Fruit fly (Drosophila melanogaster) whole organism, wandering third instar larva: ENCODE data around the gene CG10376.

Experiments used
- Abd-B ChIP-seq: fragments of >200 bp; optimal IDR thresholded peaks from 2 replicates; lab custom pipeline; 2017; ENCODE audit warnings: missing biosample characterization, missing genetic modification characterization
- CG32264 ChIP-seq: fragments of 200-800 bp; sonication (Bioruptor generic); optimal IDR thresholded peaks from 2 replicates; lab custom pipeline; 2016; ENCODE audit warnings: missing biosample characterization, missing genetic modification characterization
- CG9705 ChIP-seq: fragments of 200-800 bp; sonication (Bioruptor generic); optimal IDR thresholded peaks from 2 replicates; lab custom pipeline; 2018; ENCODE audit warnings: missing biosample characterization, mild to moderate bottlenecking, missing genetic modification characterization
- CrebA ChIP-seq: fragments of 200-800 bp; sonication (Bioruptor generic); optimal IDR thresholded peaks from 2 replicates; lab custom pipeline; 2016; ENCODE audit warnings: missing biosample characterization, mild to moderate bottlenecking, missing genetic modification characterization, borderline replicate concordance
- Dfd ChIP-seq: fragments of >200 bp; optimal IDR thresholded peaks from 2 replicates; lab custom pipeline; 2017; ENCODE audit warnings: missing biosample characterization, missing genetic modification characterization
- Dif ChIP-seq: fragments of 200-275, 200-300 bp; sonication (Bioruptor generic); optimal IDR thresholded peaks from 2 replicates; lab custom pipeline; 2018; ENCODE audit warnings: missing biosample characterization, missing genetic modification characterization; ENCODE audit not compliant: partially characterized antibody
- GATAd ChIP-seq: sonication (Bioruptor generic); optimal IDR thresholded peaks from 2 replicates; lab custom pipeline; 2016; ENCODE audit warnings: missing biosample characterization, missing genetic modification characterization
- HLH106 ChIP-seq: fragments of 200-800 bp; optimal IDR thresholded peaks from 3 replicates; lab custom pipeline; 2019; ENCODE audit warnings: missing biosample characterization, mild to moderate bottlenecking, missing genetic modification characterization, moderate library complexity
- Hnf4 ChIP-seq: fragments of 200-800 bp; sonication (Bioruptor generic); optimal IDR thresholded peaks from 2 replicates; lab custom pipeline; 2016; ENCODE audit warnings: missing biosample characterization, mild to moderate bottlenecking, missing genetic modification characterization
- Hr78 ChIP-seq: fragments of >200 bp; optimal IDR thresholded peaks from 2 replicates; lab custom pipeline; 2017; ENCODE audit warnings: missing biosample characterization, missing genetic modification characterization
- Hr83 ChIP-seq: fragments of 200-300 bp; sonication (Bioruptor generic); optimal IDR thresholded peaks from 2 replicates; lab custom pipeline; 2016; ENCODE audit warnings: missing biosample characterization, mild to moderate bottlenecking, missing genetic modification characterization, moderate library complexity; ENCODE audit not compliant: poor library complexity, severe bottlenecking
- Jra ChIP-seq: sonication (Bioruptor generic); optimal IDR thresholded peaks from 2 replicates; lab custom pipeline; 2016; ENCODE audit warnings: missing biosample characterization, missing genetic modification characterization
- Mio ChIP-seq: sonication (Bioruptor generic); optimal IDR thresholded peaks from 2 replicates; lab custom pipeline; 2016; ENCODE audit warnings: missing biosample characterization, missing genetic modification characterization
- Myc ChIP-seq: fragments of >200 bp; optimal IDR thresholded peaks from 2 replicates; lab custom pipeline; 2017
- N ChIP-seq: fragments of >200 bp; optimal IDR thresholded peaks from 2 replicates; lab custom pipeline; 2018; ENCODE audit warnings: missing biosample characterization, missing external identifiers, missing genetic modification characterization
- OdsH ChIP-seq: fragments of 200-800 bp; sonication (Bioruptor generic); optimal IDR thresholded peaks from 2 replicates; lab custom pipeline; 2016; ENCODE audit warnings: missing biosample characterization, mild to moderate bottlenecking, missing genetic modification characterization
- Rel ChIP-seq, 2 experiments: fragments of 200-800 bp; sonication (Bioruptor generic) in 1 of 2; optimal IDR thresholded peaks; 2 replicates in 1 of 2; 3 replicates in 1 of 2; lab custom pipeline; 2016 to 2019; ENCODE audit warnings: mild to moderate bottlenecking in 2 of 2, missing biosample characterization in 2 of 2, missing genetic modification characterization in 2 of 2, moderate library complexity in 1 of 2
- Sp1 ChIP-seq: fragments of 200-800 bp; sonication (Bioruptor generic); optimal IDR thresholded peaks from 3 replicates; lab custom pipeline; 2019; ENCODE audit warnings: missing biosample characterization, mild to moderate bottlenecking, missing genetic modification characterization, moderate library complexity
- Vsx2 ChIP-seq: fragments of 200-300, 225-300 bp; sonication (Bioruptor generic); optimal IDR thresholded peaks from 2 replicates; lab custom pipeline; 2018; ENCODE audit warnings: missing biosample characterization, missing genetic modification characterization; ENCODE audit not compliant: partially characterized antibody
- br ChIP-seq: fragments of 200-800 bp; sonication (Bioruptor generic); optimal IDR thresholded peaks from 2 replicates; lab custom pipeline; 2016; ENCODE audit warnings: missing biosample characterization, missing genetic modification characterization
- brk ChIP-seq: fragments of 200-800 bp; sonication (Bioruptor generic); optimal IDR thresholded peaks from 2 replicates; lab custom pipeline; 2016; ENCODE audit warnings: missing biosample characterization, mild to moderate bottlenecking, missing genetic modification characterization
- dl ChIP-seq, 2 experiments: fragments of 175-275, 200-275 bp in 1 of 2; fragments of 200-275 bp in 1 of 2; sonication (Bioruptor generic); optimal IDR thresholded peaks; lab custom pipeline; 2018; ENCODE audit warnings: mild to moderate bottlenecking in 2 of 2, missing biosample characterization in 2 of 2, missing genetic modification characterization in 2 of 2, moderate library complexity in 2 of 2; ENCODE audit not compliant: partially characterized antibody in 2 of 2, insufficient read depth in 1 of 2
- dmrt93B ChIP-seq: fragments of 200-800 bp; sonication (Bioruptor generic); optimal IDR thresholded peaks from 2 replicates; lab custom pipeline; 2018; ENCODE audit warnings: missing biosample characterization, mild to moderate bottlenecking, missing genetic modification characterization
- dsf ChIP-seq: sonication (Bioruptor generic); optimal IDR thresholded peaks from 2 replicates; lab custom pipeline; 2016; ENCODE audit warnings: missing biosample characterization, missing genetic modification characterization, borderline replicate concordance
- ey ChIP-seq: fragments of 200-800 bp; sonication (Bioruptor generic); optimal IDR thresholded peaks from 2 replicates; lab custom pipeline; 2016; ENCODE audit warnings: missing biosample characterization, missing genetic modification characterization
- foxo ChIP-seq, 2 experiments: fragments of 200-800 bp; sonication (Bioruptor generic); optimal IDR thresholded peaks; 2 replicates in 1 of 2; 3 replicates in 1 of 2; lab custom pipeline; 2016 to 2017; ENCODE audit warnings: missing biosample characterization in 2 of 2, missing genetic modification characterization in 2 of 2
- fru ChIP-seq: fragments of 200-800 bp; sonication (Bioruptor generic); optimal IDR thresholded peaks from 3 replicates; lab custom pipeline; 2016; ENCODE audit warnings: missing biosample characterization, mild to moderate bottlenecking, missing genetic modification characterization
- h ChIP-seq: fragments of 200-800 bp; sonication (Bioruptor generic); optimal IDR thresholded peaks from 3 replicates; lab custom pipeline; 2016; ENCODE audit warnings: missing biosample characterization, mild to moderate bottlenecking, missing genetic modification characterization
- jim ChIP-seq: fragments of 175-275, 200-325 bp; sonication (Bioruptor generic); optimal IDR thresholded peaks from 2 replicates; lab custom pipeline; 2016; ENCODE audit warnings: missing biosample characterization, mild to moderate bottlenecking, missing genetic modification characterization
- lola ChIP-seq: fragments of >200 bp; optimal IDR thresholded peaks from 2 replicates; lab custom pipeline; 2017; ENCODE audit warnings: missing biosample characterization, missing genetic modification characterization
- pan ChIP-seq: fragments of >200 bp; optimal IDR thresholded peaks from 2 replicates; lab custom pipeline; 2017
- psq ChIP-seq: fragments of 200-800 bp; sonication (Bioruptor generic); optimal IDR thresholded peaks from 3 replicates; lab custom pipeline; 2017; ENCODE audit warnings: missing biosample characterization, mild to moderate bottlenecking, missing genetic modification characterization, moderate library complexity
- rgr ChIP-seq: fragments of 200-800 bp; sonication (Bioruptor generic); optimal IDR thresholded peaks from 3 replicates; lab custom pipeline; 2016; ENCODE audit warnings: missing biosample characterization, mild to moderate bottlenecking, missing genetic modification characterization
- sage ChIP-seq: fragments of 200-800 bp; sonication (Bioruptor generic); optimal IDR thresholded peaks from 2 replicates; lab custom pipeline; 2016; ENCODE audit warnings: missing biosample characterization, mild to moderate bottlenecking, missing genetic modification characterization
- sv ChIP-seq: fragments of 200-800 bp; sonication (Bioruptor generic); optimal IDR thresholded peaks from 3 replicates; lab custom pipeline; 2016; ENCODE audit warnings: missing biosample characterization, missing genetic modification characterization
- tai ChIP-seq: sonication (Bioruptor generic); optimal IDR thresholded peaks from 2 replicates; lab custom pipeline; 2016; ENCODE audit warnings: missing biosample characterization, missing genetic modification characterization
- usp ChIP-seq: fragments of >200 bp; optimal IDR thresholded peaks from 2 replicates; lab custom pipeline; 2017; ENCODE audit warnings: missing biosample characterization, missing genetic modification characterization
- woc ChIP-seq: sonication (Bioruptor generic); optimal IDR thresholded peaks from 2 replicates; lab custom pipeline; 2016; ENCODE audit warnings: missing biosample characterization, mild to moderate bottlenecking, missing genetic modification characterization

Gene CG10376

dm6 chr2L:18708239-18708891 is 5.5 kb upstream of the CG10376 start, which contains the start of the genes Faf2 and Grip71:
Faf2 (minus strand) TSS chr2L:18708688.
Grip71 (plus strand) TSS chr2L:18708846.
- TF ChIP-seq tai (no peak), rgr (GFP tag; lab: Kevin White, UChicago) (peak; percentile 82), Dif (GFP tag; lab: Kevin White, UChicago) (no peak), Myc (lab: Kevin White, UChicago) (no peak), Vsx2 (GFP tag; lab: Kevin White, UChicago) (no peak), usp (GFP tag; lab: Kevin White, UChicago) (no peak), CG32264 (GFP tag; lab: Kevin White, UChicago) (peak; percentile 51), Mio (GFP tag; lab: Kevin White, UChicago) (no peak), lola (no peak), CrebA (GFP tag; lab: Kevin White, UChicago) (no peak), Hr83 (GFP tag; lab: Kevin White, UChicago) (no peak), Sp1 (GFP tag; lab: Kevin White, UChicago) (peak; percentile 66), jim (GFP tag; lab: Kevin White, UChicago) (no peak), GATAd (GFP tag; lab: Kevin White, UChicago) (peak; percentile 36), br (peak; percentile 60), OdsH (peak; percentile 42), brk (no peak), fru (GFP tag; lab: Kevin White, UChicago) (peak; percentile 72), Rel (GFP tag; optimal IDR thresholded peaks at IDR 0.05; lab: Kevin White, UChicago) (peak; percentile 3), Rel (tag; optimal IDR thresholded peaks at IDR 0.05; lab: Kevin White, UChicago) (peak; percentile 60), sage (peak; percentile 72), foxo (GFP tag; optimal IDR thresholded peaks at IDR 0.05; lab: Kevin White, UChicago) (peak in 1 of 2 experiments; percentile 81), h (GFP tag; lab: Kevin White, UChicago) (peak; percentile 79), Hnf4 (GFP tag; lab: Kevin White, UChicago) (peak; percentile 77), dl (GFP tag; optimal IDR thresholded peaks at IDR 0.05; lab: Kevin White, UChicago; ENCODE audit: insufficient read depth in 1 of 2, partially characterized antibody in 2 of 2) (no peak), N (GFP tag; lab: Kevin White, UChicago) (peak; percentile 73), woc (peak; percentile 61), Abd-B (GFP tag; lab: Kevin White, UChicago) (no peak), psq (GFP tag; lab: Kevin White, UChicago) (peak; percentile 62), Hr78 (no peak), ey (peak; percentile 74), sv (GFP tag; lab: Kevin White, UChicago) (peak; percentile 57), pan (lab: Kevin White, UChicago) (no peak), dmrt93B (peak; percentile 83), HLH106 (peak; percentile 88), Jra (peak; percentile 39), Dfd (GFP tag; lab: Kevin White, UChicago) (no peak), dsf (GFP tag; lab: Kevin White, UChicago) (peak; percentile 60), CG9705 (peak; percentile 57)

dm6 chr2L:18707844-18708238 is 4.9 kb upstream of the CG10376 start:
- TF ChIP-seq Hnf4 (GFP tag; lab: Kevin White, UChicago), result peak; percentile 63
- TF ChIP-seq rgr (GFP tag; lab: Kevin White, UChicago), result peak; percentile 59
- TF ChIP-seq h (GFP tag; lab: Kevin White, UChicago), result peak; percentile 43
- peak; percentile 53 for TF ChIP-seq fru (GFP tag; lab: Kevin White, UChicago)
- TF ChIP-seq Sp1 (GFP tag; lab: Kevin White, UChicago), result no peak
- TF ChIP-seq pan (lab: Kevin White, UChicago), result no peak
- no peak for TF ChIP-seq dmrt93B
- peak; percentile 36 for TF ChIP-seq OdsH
- no peak for TF ChIP-seq sage
- TF ChIP-seq Hr83 (GFP tag; lab: Kevin White, UChicago), result peak; percentile 25
- peak; percentile 38 for TF ChIP-seq br
- no peak for TF ChIP-seq lola
- TF ChIP-seq tai, result no peak
- TF ChIP-seq foxo (GFP tag; optimal IDR thresholded peaks at IDR 0.05; lab: Kevin White, UChicago), result peak in 1 of 2 experiments; percentile 54
- TF ChIP-seq jim (GFP tag; lab: Kevin White, UChicago), result no peak
- TF ChIP-seq CG32264 (GFP tag; lab: Kevin White, UChicago), result peak; percentile 10
- peak; percentile 22 for TF ChIP-seq ey
- no peak for TF ChIP-seq GATAd (GFP tag; lab: Kevin White, UChicago)
- TF ChIP-seq CG9705, result no peak
- TF ChIP-seq, all 38 proteins: peak for 10
